Worm (Caenorhabditis elegans): ENCODE results near the gene spdl-1.

DNA sequence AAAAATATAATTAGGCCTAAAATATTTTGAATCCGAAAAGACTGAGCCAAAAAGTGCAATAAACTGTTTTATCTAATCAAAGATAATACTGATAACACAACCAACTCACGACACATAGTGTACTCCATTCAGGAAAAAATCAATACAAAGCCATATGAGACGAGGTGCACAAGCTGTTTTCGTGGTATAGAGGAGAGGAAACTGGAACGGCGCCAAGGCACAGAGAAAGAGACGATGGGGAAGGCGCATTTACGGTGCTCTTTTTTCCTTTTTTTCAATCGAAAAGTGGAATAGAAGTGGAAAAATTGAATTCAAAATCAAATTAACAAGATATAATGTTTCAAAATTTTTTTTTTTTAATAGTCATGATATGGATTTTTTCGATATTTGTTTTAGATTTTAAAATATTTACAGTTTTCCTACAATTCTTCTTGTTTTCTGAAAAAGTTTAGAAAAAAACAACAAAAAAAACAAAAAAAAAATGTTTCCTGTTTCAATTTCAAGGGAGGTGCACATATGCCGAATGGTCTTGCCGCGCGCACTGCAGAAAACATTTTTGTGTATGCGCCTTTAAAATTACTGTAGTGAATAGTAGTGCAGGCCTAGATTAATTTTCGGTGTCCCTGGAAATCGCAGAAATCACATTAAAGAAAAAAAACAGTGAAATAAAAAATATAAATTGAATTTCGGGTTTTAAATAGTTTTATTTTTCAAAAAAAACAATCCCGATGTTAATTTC lies 22.8 kb upstream of the spdl-1 start, which contains the start of gene B0228.7:
- TF ChIP-seq nhr-11 (tag; optimal IDR thresholded peaks at IDR 0.05) (no peak), nfya-1 (tag; optimal IDR thresholded peaks at IDR 0.05) (no peak), ceh-45 (GFP tag; IDR thresholded peaks at IDR 0.05) (no peak), dve-1 (tag; optimal IDR thresholded peaks at IDR 0.05) (no peak), sdc-2 (tag; optimal IDR thresholded peaks at IDR 0.05) (no peak), ceh-9 (tag; optimal IDR thresholded peaks at IDR 0.05) (no peak), elt-2 (tag; optimal IDR thresholded peaks at IDR 0.05) (peak; percentile 48), nhr-232 (tag; optimal IDR thresholded peaks at IDR 0.05) (no peak), ama-1 (optimal IDR thresholded peaks at IDR 0.05) (no peak), unc-42 (tag; optimal IDR thresholded peaks at IDR 0.05) (no peak), C38D4.7 (GFP tag; optimal IDR thresholded peaks at IDR 0.05) (no peak)
